Worm (Caenorhabditis elegans): Measurements from ENCODE around the gene glb-27.

The glb-27 gene

ce11 chrII:8583035-8583434 lies 27.0 kb upstream of the glb-27 start:
- peak; percentile 22; the same call in 1 of the 2 replicates for TF ChIP-seq aptf-3 (GFP tag; IDR thresholded peaks at IDR 0.05)
- no peak for TF ChIP-seq snpc-1.3 (tag; optimal IDR thresholded peaks at IDR 0.05; ENCODE audit: insufficient read depth)
- TF ChIP-seq lin-26 (GFP tag; IDR thresholded peaks at IDR 0.05), result peak; percentile 55; the same call in 1 of the 2 replicates
- TF ChIP-seq athp-1 (tag; optimal IDR thresholded peaks at IDR 0.05), result no peak
- 0 out of 2 replicates have a peak, but pooled peaks have one; percentile 24 for TF ChIP-seq madf-6 (GFP tag; IDR thresholded peaks at IDR 0.05)
- TF ChIP-seq cebp-1 (GFP tag; IDR thresholded peaks at IDR 0.05), result no peak
- TF ChIP-seq cebp-1 (tag; optimal IDR thresholded peaks at IDR 0.05), result peak; percentile 7

ce11 chrII:8581700-8582099 lies 25.6 kb upstream of the glb-27 start, which contains the start of gene arl-1:
TSS of gene arl-1 (plus strand) at chrII:8582000.
- TF ChIP-seq aptf-3 (GFP tag; IDR thresholded peaks at IDR 0.05) (0 out of 2 replicates have a peak, but pooled peaks have one; percentile 6), unc-130 (GFP tag; optimal IDR thresholded peaks at IDR 0.05) (no peak)

- TF ChIP-seq mcd-1 (GFP tag; IDR thresholded peaks at IDR 0.05) (peak; percentile 52), hmg-1.2 (GFP tag; IDR thresholded peaks at IDR 0.05) (peak; percentile 32; the same call in 1 of the 2 replicates), C17E4.6 (GFP tag; IDR thresholded peaks at IDR 0.05) (peak; percentile 48; the same call in 1 of the 2 replicates), madf-8 (GFP tag; conservative IDR thresholded peaks at IDR 0.05) (peak; percentile 47), madf-3 (GFP tag; IDR thresholded peaks at IDR 0.05) (peak; percentile 74; the same call in 1 of the 2 replicates), ztf-22 (GFP tag; optimal IDR thresholded peaks at IDR 0.05) (no peak), ccch-3 (GFP tag; optimal IDR thresholded peaks at IDR 0.05) (no peak), efl-1 (GFP tag; optimal IDR thresholded peaks at IDR 0.05) (peak; percentile 19), lin-35 (GFP tag; optimal IDR thresholded peaks at IDR 0.05) (peak in 1 of 3 experiments; percentile 41), snpc-4 (GFP tag; optimal IDR thresholded peaks at IDR 0.05) (peak; percentile 44), snpc-4 (tag; optimal IDR thresholded peaks at IDR 0.05) (peak in 2 of 4 experiments; percentile 19 to 27), lsl-1 (GFP tag; optimal IDR thresholded peaks at IDR 0.05) (peak; percentile 50), egl-18 (GFP tag; IDR thresholded peaks at IDR 0.05) (no peak), Y79H2A.3 (GFP tag; conservative IDR thresholded peaks at IDR 0.05) (peak; percentile 87), unc-130 (GFP tag; optimal IDR thresholded peaks at IDR 0.05) (peak; percentile 49), repo-1 (tag; optimal IDR thresholded peaks at IDR 0.05) (peak; percentile 17), F49E8.2 (tag; optimal IDR thresholded peaks at IDR 0.05; ENCODE audit: insufficient read depth) (peak; percentile 79), die-1 (tag; optimal IDR thresholded peaks at IDR 0.05) (peak; percentile 49), pbrm-1 (GFP tag; IDR thresholded peaks at IDR 0.05) (0 out of 2 replicates have a peak, but pooled peaks have one; percentile 31), ceh-100 (GFP tag; IDR thresholded peaks at IDR 0.05) (peak; percentile 50; the same call in 1 of the 2 replicates), tbp1 (GFP tag; optimal IDR thresholded peaks at IDR 0.05) (peak; percentile 11), athp-1 (tag; optimal IDR thresholded peaks at IDR 0.05) (peak; percentile 24), ztf-6 (GFP tag; IDR thresholded peaks at IDR 0.05) (no peak), let-607 (tag; optimal IDR thresholded peaks at IDR 0.05) (no peak), hrde-1 (tag; optimal IDR thresholded peaks at IDR 0.05; ENCODE audit: borderline replicate concordance) (peak; percentile 46), attf-6 (GFP tag; IDR thresholded peaks at IDR 0.05) (peak; percentile 75), xnd-1 (tag; optimal IDR thresholded peaks at IDR 0.05) (peak; percentile 33), T07F8.4 (tag; optimal IDR thresholded peaks at IDR 0.05) (no peak), somi-1 (GFP tag; optimal IDR thresholded peaks at IDR 0.05) (no peak), lag-1 (GFP tag; IDR thresholded peaks at IDR 0.05) (no peak), D2030.7 (GFP tag; IDR thresholded peaks at IDR 0.05) (no peak), ztf-26 (tag; optimal IDR thresholded peaks at IDR 0.05) (no peak), lin-54 (GFP tag; optimal IDR thresholded peaks at IDR 0.05) (peak; percentile 19), Y95B8A.8 (GFP tag; IDR thresholded peaks at IDR 0.05) (peak; percentile 77), ama-1 (optimal IDR thresholded peaks at IDR 0.05) (no peak), ama-1 (GFP tag; optimal IDR thresholded peaks at IDR 0.05) (peak in 1 of 2 experiments; percentile 77), mes-4 (tag; optimal IDR thresholded peaks at IDR 0.05) (no peak), ztf-18 (tag; optimal IDR thresholded peaks at IDR 0.05) (no peak)
Observed at ce11 chrII:8577509-8578099, 21.5 kb upstream of the glb-27 start, which contains the start of gene F54C9.9. TSS of gene F54C9.9 (plus strand) at chrII:8578049.
